Worm (Caenorhabditis elegans) whole organism, late embryonic: ENCODE results near the gene srbc-32.

ENCODE experiments used
- C08G9.2 ChIP-seq: sonication (generic microtip); optimal IDR thresholded peaks from 2 replicates; lab custom pipeline; 2016; ENCODE audit warnings: mild to moderate bottlenecking, missing genetic modification characterization, moderate library complexity, missing compliant biosample characterization
- F13H6.1 ChIP-seq: sonication (generic microtip); optimal IDR thresholded peaks from 2 replicates; lab custom pipeline; 2016; ENCODE audit warnings: missing genetic modification characterization, missing compliant biosample characterization
- K02D7.2 ChIP-seq: sonication (generic microtip); optimal IDR thresholded peaks from 2 replicates; lab custom pipeline; 2017; ENCODE audit warnings: mild to moderate bottlenecking, missing genetic modification characterization, missing compliant biosample characterization
- ahr-1 ChIP-seq: sonication (generic microtip); optimal IDR thresholded peaks from 2 replicates; lab custom pipeline; 2016; ENCODE audit warnings: missing genetic modification characterization, missing compliant biosample characterization
- ceh-14 ChIP-seq: sonication (generic microtip); optimal IDR thresholded peaks from 2 replicates; lab custom pipeline; 2016; ENCODE audit warnings: missing genotype, missing genetic modification characterization, missing compliant biosample characterization
- ceh-19 ChIP-seq: fragments of 200-800 bp; sonication (Bioruptor generic); optimal IDR thresholded peaks from 2 replicates; lab custom pipeline; 2018; ENCODE audit warnings: mild to moderate bottlenecking, missing genetic modification characterization, missing compliant biosample characterization
- ceh-2 ChIP-seq: sonication (generic microtip); optimal IDR thresholded peaks from 2 replicates; lab custom pipeline; 2016; ENCODE audit warnings: missing genotype, missing genetic modification characterization, missing compliant biosample characterization
- ceh-24 ChIP-seq: sonication (generic microtip); optimal IDR thresholded peaks from 2 replicates; lab custom pipeline; 2016; ENCODE audit warnings: mild to moderate bottlenecking, missing genetic modification characterization, missing compliant biosample characterization
- ceh-30 ChIP-seq: fragments of 150-350 bp; optimal IDR thresholded peaks from 2 replicates; lab custom pipeline; 2014; ENCODE audit warnings: missing biosample characterization, missing genetic modification characterization
- ceh-31 ChIP-seq: sonication (generic microtip); optimal IDR thresholded peaks from 2 replicates; lab custom pipeline; 2016; ENCODE audit warnings: missing genetic modification characterization, missing compliant biosample characterization
- ceh-6 ChIP-seq: fragments of 200-800 bp; sonication (Bioruptor generic); optimal IDR thresholded peaks from 2 replicates; lab custom pipeline; 2018; ENCODE audit warnings: mild to moderate bottlenecking, missing genetic modification characterization, missing compliant biosample characterization
- ceh-9 ChIP-seq: sonication (generic microtip); optimal IDR thresholded peaks from 2 replicates; lab custom pipeline; 2016; ENCODE audit warnings: mild to moderate bottlenecking, missing genetic modification characterization, inconsistent platforms, missing compliant biosample characterization
- che-1 ChIP-seq: sonication (generic microtip); optimal IDR thresholded peaks from 2 replicates; lab custom pipeline; 2016; ENCODE audit warnings: mild to moderate bottlenecking, missing genetic modification characterization, missing compliant biosample characterization
- eyg-1 ChIP-seq: sonication (generic microtip); optimal IDR thresholded peaks from 2 replicates; lab custom pipeline; 2016; ENCODE audit warnings: missing genotype, missing genetic modification characterization, missing compliant biosample characterization
- gmeb-2 ChIP-seq: sonication (generic microtip); optimal IDR thresholded peaks from 2 replicates; lab custom pipeline; 2016; ENCODE audit warnings: missing genetic modification characterization, inconsistent platforms, missing compliant biosample characterization
- hlh-6 ChIP-seq: sonication (generic microtip); optimal IDR thresholded peaks from 2 replicates; lab custom pipeline; 2016; ENCODE audit warnings: missing genotype, missing genetic modification characterization, missing compliant biosample characterization
- hlh-8 ChIP-seq: sonication (generic microtip); optimal IDR thresholded peaks from 2 replicates; lab custom pipeline; 2016; ENCODE audit warnings: missing genotype, missing genetic modification characterization, missing compliant biosample characterization
- lim-6 ChIP-seq: sonication (generic microtip); optimal IDR thresholded peaks from 2 replicates; lab custom pipeline; 2016; ENCODE audit warnings: missing genetic modification characterization, missing compliant biosample characterization
- lin-11 ChIP-seq: fragments of 200-800 bp; sonication (Bioruptor generic); optimal IDR thresholded peaks from 2 replicates; lab custom pipeline; 2018; ENCODE audit warnings: mild to moderate bottlenecking, missing genetic modification characterization, missing compliant biosample characterization
- mec-3 ChIP-seq: sonication (generic microtip); optimal IDR thresholded peaks from 2 replicates; lab custom pipeline; 2016; ENCODE audit warnings: borderline replicate concordance, missing genetic modification characterization, missing compliant biosample characterization
- nfya-1 ChIP-seq: sonication (generic microtip); optimal IDR thresholded peaks from 2 replicates; lab custom pipeline; 2017; ENCODE audit warnings: missing genetic modification characterization, mild to moderate bottlenecking, missing compliant biosample characterization, antibody characterized with exemption, moderate library complexity
- nhr-11 ChIP-seq: fragments of 150-350 bp; optimal IDR thresholded peaks from 2 replicates; lab custom pipeline; 2014; ENCODE audit warnings: missing biosample characterization, missing genetic modification characterization
- npax-4 ChIP-seq: sonication (generic microtip); optimal IDR thresholded peaks from 2 replicates; lab custom pipeline; 2016; ENCODE audit warnings: missing genetic modification characterization, missing compliant biosample characterization
- pat-9 ChIP-seq: fragments of 200-800 bp; sonication (Bioruptor generic); optimal IDR thresholded peaks from 2 replicates; lab custom pipeline; 2018; ENCODE audit warnings: mild to moderate bottlenecking, missing genetic modification characterization, moderate library complexity, missing compliant biosample characterization
- pax-1 ChIP-seq: fragments of 150-350 bp; optimal IDR thresholded peaks from 2 replicates; lab custom pipeline; 2014; ENCODE audit warnings: missing biosample characterization, missing genetic modification characterization
- pha-2 ChIP-seq: sonication (generic microtip); optimal IDR thresholded peaks from 2 replicates; lab custom pipeline; 2017; ENCODE audit warnings: mild to moderate bottlenecking, missing genetic modification characterization, missing compliant biosample characterization
- pha-4 ChIP-seq: fragments of 150-350 bp; optimal IDR thresholded peaks from 2 replicates; lab custom pipeline; 2018; ENCODE audit warnings: missing biosample characterization, missing genetic modification reagents, missing genetic modification characterization
- pqm-1 ChIP-seq: sonication (generic microtip); optimal IDR thresholded peaks from 2 replicates; lab custom pipeline; 2016; ENCODE audit warnings: missing genetic modification characterization, missing compliant biosample characterization
- sdc-2 ChIP-seq: sonication (generic microtip); optimal IDR thresholded peaks from 2 replicates; lab custom pipeline; 2016; ENCODE audit warnings: missing genotype, missing genetic modification characterization, missing compliant biosample characterization
- sox-4 ChIP-seq: sonication (generic microtip); optimal IDR thresholded peaks from 2 replicates; lab custom pipeline; 2017; ENCODE audit warnings: mild to moderate bottlenecking, missing genetic modification characterization, inconsistent platforms, missing compliant biosample characterization
- tbx-7 ChIP-seq: sonication (generic microtip); optimal IDR thresholded peaks from 2 replicates; lab custom pipeline; 2016; ENCODE audit warnings: missing genotype, missing genetic modification characterization, missing compliant biosample characterization
- ttx-3 ChIP-seq: sonication (generic microtip); optimal IDR thresholded peaks from 2 replicates; lab custom pipeline; 2016; ENCODE audit warnings: missing genetic modification reagents, missing genetic modification characterization, missing compliant biosample characterization
- unc-42 ChIP-seq: sonication (generic microtip); optimal IDR thresholded peaks from 2 replicates; lab custom pipeline; 2016; ENCODE audit warnings: missing genotype, missing genetic modification characterization, missing compliant biosample characterization
- unc-55 ChIP-seq: sonication (generic microtip); optimal IDR thresholded peaks from 2 replicates; lab custom pipeline; 2017; ENCODE audit warnings: missing biosample characterization, missing genetic modification reagents, missing genetic modification characterization
- zip-5 ChIP-seq: sonication (generic microtip); optimal IDR thresholded peaks from 2 replicates; lab custom pipeline; 2016; ENCODE audit warnings: missing genetic modification characterization, missing compliant biosample characterization
- ztf-16 ChIP-seq: sonication (generic microtip); optimal IDR thresholded peaks from 2 replicates; lab custom pipeline; 2017; ENCODE audit warnings: missing genetic modification characterization, missing compliant biosample characterization

Gene srbc-32

ce11 chrV:3486857-3487256, at the start of gene srbc-32:
Gene srbc-32, minus strand, starts transcription at chrV:3486957.
- TF ChIP-seq ceh-31: no peak
- no peak for TF ChIP-seq C08G9.2

ce11 chrV:3535260-3535659, 48.5 kb upstream of the srbc-32 start, which contains the start of gene nhr-221:
Gene nhr-221, minus strand, starts transcription at chrV:3535360.
- TF ChIP-seq nfya-1 (tag; lab: Kevin White, UChicago) (no peak), F13H6.1 (tag; lab: Kevin White, UChicago) (no peak), ceh-30 (tag; lab: Kevin White, UChicago) (no peak), pqm-1 (tag; lab: Kevin White, UChicago) (no peak), lim-6 (tag; lab: Kevin White, UChicago) (no peak), eyg-1 (no peak), pha-2 (tag; lab: Kevin White, UChicago) (no peak), tbx-7 (tag; lab: Kevin White, UChicago) (no peak), ahr-1 (tag; lab: Kevin White, UChicago) (no peak), ttx-3 (tag; lab: Kevin White, UChicago) (no peak)

- TF ChIP-seq lin-11 (tag; lab: Kevin White, UChicago) (no peak), mec-3 (tag; lab: Kevin White, UChicago) (no peak), pax-1 (tag; lab: Kevin White, UChicago) (no peak), hlh-8 (no peak), zip-5 (tag; lab: Kevin White, UChicago) (no peak), ceh-9 (tag; lab: Kevin White, UChicago) (no peak), gmeb-2 (tag; lab: Kevin White, UChicago) (no peak), hlh-6 (tag; lab: Kevin White, UChicago) (no peak), ceh-14 (no peak), unc-42 (tag; lab: Kevin White, UChicago) (no peak), nhr-11 (tag; lab: Kevin White, UChicago) (no peak), che-1 (tag; lab: Kevin White, UChicago) (no peak), ceh-6 (no peak), sdc-2 (no peak), K02D7.2 (no peak)
- TF ChIP-seq, all 69 proteins: peak for 0
These were observed 43.6 kb upstream of the srbc-32 start, which contains the start of gene srbc-66 for ce11 chrV:3530403-3530802. Gene srbc-66, plus strand, starts transcription at chrV:3530703.

ce11 chrV:3526882-3527281, 40.1 kb upstream of the srbc-32 start, which contains the start of gene str-260:
Gene str-260, plus strand, starts transcription at chrV:3527182.
- TF ChIP-seq ztf-16 (tag; lab: Kevin White, UChicago): no peak
- no peak for TF ChIP-seq ceh-9 (tag; lab: Kevin White, UChicago)

- TF ChIP-seq ceh-2 (no peak), ahr-1 (tag; lab: Kevin White, UChicago) (no peak), unc-55 (GFP tag; lab: Kevin White, UChicago) (no peak), ceh-19 (GFP tag; lab: Kevin White, UChicago) (no peak), pax-1 (tag; lab: Kevin White, UChicago) (no peak), sox-4 (no peak), mec-3 (tag; lab: Kevin White, UChicago) (no peak), che-1 (tag; lab: Kevin White, UChicago) (no peak), pat-9 (tag; lab: Kevin White, UChicago) (no peak), C08G9.2 (no peak)
- TF ChIP-seq, all 69 proteins: peak for 0
These were observed 38.2 kb upstream of the srbc-32 start, which contains the start of gene T24A6.7 for ce11 chrV:3524970-3525369. Gene T24A6.7, plus strand, starts transcription at chrV:3525270.

- no peak for TF ChIP-seq ceh-24 (tag; lab: Kevin White, UChicago)
- TF ChIP-seq npax-4: no peak
- no peak for TF ChIP-seq hlh-6 (tag; lab: Kevin White, UChicago)
- TF ChIP-seq pha-4 (tag; lab: Kevin White, UChicago): no peak
- TF ChIP-seq che-1 (tag; lab: Kevin White, UChicago): no peak
- TF ChIP-seq ttx-3 (tag; lab: Kevin White, UChicago): no peak
These were observed 36.5 kb upstream of the srbc-32 start, which contains the start of gene irg-1 for ce11 chrV:3523262-3523661. Gene irg-1, plus strand, starts transcription at chrV:3523587.
